Worm (Caenorhabditis elegans): ENCODE data around the gene B0391.14.

B0391.14 gene

ce11 chrV:15612886-15613285 is 13.2 kb upstream of the B0391.14 start, which contains the start of gene str-263:
str-263 (plus strand) TSS chrV:15613186.
- TF ChIP-seq nfya-2 (GFP tag; IDR thresholded peaks at IDR 0.05), result no peak
- TF ChIP-seq K12H6.12 (tag; optimal IDR thresholded peaks at IDR 0.05), result no peak
- TF ChIP-seq tbp1 (GFP tag; optimal IDR thresholded peaks at IDR 0.05), result no peak
- no peak for TF ChIP-seq lsl-1 (GFP tag; optimal IDR thresholded peaks at IDR 0.05)
- TF ChIP-seq aptf-3 (GFP tag; IDR thresholded peaks at IDR 0.05), result no peak
- no peak for TF ChIP-seq ccch-3 (GFP tag; optimal IDR thresholded peaks at IDR 0.05)
- TF ChIP-seq F39B2.1 (GFP tag; IDR thresholded peaks at IDR 0.05), result no peak
- no peak for TF ChIP-seq F10E7.11 (tag; optimal IDR thresholded peaks at IDR 0.05)
- no peak for TF ChIP-seq him-1 (tag; optimal IDR thresholded peaks at IDR 0.05)

- peak; percentile 23; the same call in 1 of the 2 replicates for TF ChIP-seq hmg-1.2 (GFP tag; IDR thresholded peaks at IDR 0.05)
- no peak for TF ChIP-seq attf-5 (GFP tag; optimal IDR thresholded peaks at IDR 0.05)
Measured at ce11 chrV:15610350-15610940, 10.8 kb upstream of the B0391.14 start, which contains the start of the genes fbxa-153 and str-12. fbxa-153 (minus strand) TSS chrV:15610384. str-12 (plus strand) TSS chrV:15610890.

- TF ChIP-seq B0035.1 (tag; optimal IDR thresholded peaks at IDR 0.05) (no peak), akir-1 (GFP tag; optimal IDR thresholded peaks at IDR 0.05) (no peak), lin-35 (GFP tag; optimal IDR thresholded peaks at IDR 0.05) (no peak), ceh-58 (GFP tag; IDR thresholded peaks at IDR 0.05) (no peak), ztf-22 (GFP tag; optimal IDR thresholded peaks at IDR 0.05) (no peak), mxl-1 (tag; optimal IDR thresholded peaks at IDR 0.05) (no peak), gei-17 (GFP tag; optimal IDR thresholded peaks at IDR 0.05) (no peak), egl-44 (GFP tag; IDR thresholded peaks at IDR 0.05) (no peak), cebp-1 (GFP tag; IDR thresholded peaks at IDR 0.05) (no peak), cebp-1 (tag; optimal IDR thresholded peaks at IDR 0.05) (no peak), tlf-1 (GFP tag; optimal IDR thresholded peaks at IDR 0.05) (no peak), T26A5.8 (tag; optimal IDR thresholded peaks at IDR 0.05) (no peak), F39B2.1 (GFP tag; IDR thresholded peaks at IDR 0.05) (no peak), snpc-1.3 (tag; optimal IDR thresholded peaks at IDR 0.05; ENCODE audit: insufficient read depth) (no peak), mel-28 (tag; optimal IDR thresholded peaks at IDR 0.05; ENCODE audit: borderline replicate concordance) (no peak), ets-4 (GFP tag; optimal IDR thresholded peaks at IDR 0.05) (no peak), ztf-25 (GFP tag; IDR thresholded peaks at IDR 0.05) (no peak), sea-2 (GFP tag; IDR thresholded peaks at IDR 0.05) (no peak)
Measured at ce11 chrV:15605045-15605444, 5.4 kb upstream of the B0391.14 start, which contains the start of gene fbxa-154. fbxa-154 (minus strand) TSS chrV:15605145.

- no peak for TF ChIP-seq K11D2.4 (GFP tag; IDR thresholded peaks at IDR 0.05)
- TF ChIP-seq hlh-12 (tag; optimal IDR thresholded peaks at IDR 0.05), result no peak
- TF ChIP-seq F39B2.1 (GFP tag; IDR thresholded peaks at IDR 0.05), result no peak
- no peak for TF ChIP-seq cebp-2 (GFP tag; IDR thresholded peaks at IDR 0.05)
- no peak for TF ChIP-seq ccch-3 (GFP tag; optimal IDR thresholded peaks at IDR 0.05)
- TF ChIP-seq ztf-18 (tag; optimal IDR thresholded peaks at IDR 0.05), result no peak
- no peak for TF ChIP-seq ztf-6 (GFP tag; IDR thresholded peaks at IDR 0.05)
Measured at ce11 chrV:15602253-15602652, 2.6 kb upstream of the B0391.14 start, which contains the start of gene fbxa-152. fbxa-152 (minus strand) TSS chrV:15602353.

All from whole organism, young adult.